Fruit fly (Drosophila melanogaster) whole organism, adult: ENCODE data around the gene CG42269.

Experiments used
- CG11617 ChIP-seq: fragments of 200-800 bp; sonication (Bioruptor generic); optimal IDR thresholded peaks from 2 replicates; lab custom pipeline; 2017; ENCODE audit warnings: mild to moderate bottlenecking, missing biosample characterization, missing genetic modification reagents, missing genetic modification characterization
- CG12768 ChIP-seq: fragments of 200-800 bp; sonication (Bioruptor generic); optimal IDR thresholded peaks from 2 replicates; lab custom pipeline; 2017; ENCODE audit warnings: missing biosample characterization, missing genetic modification characterization, mild to moderate bottlenecking, moderate library complexity, missing genetic modification reagents
- CG14711 ChIP-seq: fragments of 200-800 bp; sonication (Bioruptor generic); optimal IDR thresholded peaks from 2 replicates; lab custom pipeline; 2018; ENCODE audit warnings: missing biosample characterization, mild to moderate bottlenecking, missing genetic modification characterization, moderate library complexity
- CG1620 ChIP-seq: fragments of 200-800 bp; sonication (Bioruptor generic); optimal IDR thresholded peaks from 2 replicates; lab custom pipeline; 2016; ENCODE audit warnings: missing biosample characterization, missing genetic modification characterization
- CG33017 ChIP-seq: fragments of 200-800 bp; sonication (Bioruptor generic); optimal IDR thresholded peaks from 2 replicates; lab custom pipeline; 2018; ENCODE audit warnings: missing biosample characterization, mild to moderate bottlenecking, missing genetic modification characterization, moderate library complexity
- CG5204 ChIP-seq: fragments of 200-800 bp; sonication (Bioruptor generic); optimal IDR thresholded peaks from 2 replicates; lab custom pipeline; 2016; ENCODE audit warnings: missing biosample characterization, missing genetic modification characterization
- CG7045 ChIP-seq: fragments of 200-800 bp; sonication (Bioruptor generic); optimal IDR thresholded peaks from 2 replicates; lab custom pipeline; 2017; ENCODE audit warnings: missing biosample characterization, mild to moderate bottlenecking, missing genetic modification characterization
- CG7101 ChIP-seq: fragments of 200-800 bp; sonication (Bioruptor generic); optimal IDR thresholded peaks from 2 replicates; lab custom pipeline; 2018; ENCODE audit warnings: missing biosample characterization, mild to moderate bottlenecking, missing genetic modification characterization, moderate library complexity
- Clk ChIP-seq: fragments of 200-800 bp; sonication (Bioruptor generic); optimal IDR thresholded peaks from 2 replicates; lab custom pipeline; 2017; ENCODE audit warnings: missing biosample characterization, missing genetic modification characterization
- Crg-1 ChIP-seq: fragments of 200-800 bp; sonication (Bioruptor generic); optimal IDR thresholded peaks from 2 replicates; lab custom pipeline; 2016; ENCODE audit warnings: missing biosample characterization, missing genetic modification characterization
- Hr96 ChIP-seq: fragments of 200-800 bp; sonication (Bioruptor generic); optimal IDR thresholded peaks from 2 replicates; lab custom pipeline; 2016; ENCODE audit warnings: missing biosample characterization, missing genetic modification characterization
- Mnt ChIP-seq: fragments of 200-800 bp; sonication (Bioruptor generic); optimal IDR thresholded peaks from 2 replicates; lab custom pipeline; 2016; ENCODE audit warnings: missing biosample characterization, mild to moderate bottlenecking, missing genetic modification characterization
- bab1 ChIP-seq: fragments of 200-800 bp; sonication (Bioruptor generic); optimal IDR thresholded peaks from 3 replicates; lab custom pipeline; 2019; ENCODE audit warnings: missing biosample characterization, mild to moderate bottlenecking, missing genetic modification characterization, moderate library complexity
- cic ChIP-seq: fragments of 200-800 bp; sonication (Bioruptor generic); optimal IDR thresholded peaks from 2 replicates; lab custom pipeline; 2017; ENCODE audit warnings: missing biosample characterization, mild to moderate bottlenecking, missing genetic modification characterization, moderate library complexity
- cnc ChIP-seq, 2 experiments: fragments of >200 bp; optimal IDR thresholded peaks; 2 replicates each; lab custom pipeline; 2017
- kay ChIP-seq: fragments of 200-800 bp; sonication (Bioruptor generic); peaks from one replicate; lab custom pipeline; 2016; ENCODE audit warnings: missing biosample characterization, missing genetic modification characterization, borderline replicate concordance
- ovo ChIP-seq: fragments of 200-800 bp; sonication (Bioruptor generic); optimal IDR thresholded peaks from 2 replicates; lab custom pipeline; 2016; ENCODE audit warnings: missing biosample characterization, missing genetic modification characterization
- pad ChIP-seq: fragments of 200-800 bp; sonication (Bioruptor generic); optimal IDR thresholded peaks from 3 replicates; lab custom pipeline; 2017; ENCODE audit warnings: missing biosample characterization, missing genetic modification characterization, mild to moderate bottlenecking, moderate library complexity, missing genetic modification reagents
- tj ChIP-seq: fragments of 200-800 bp; sonication (Bioruptor generic); optimal IDR thresholded peaks from 3 replicates; lab custom pipeline; 2017; ENCODE audit warnings: missing biosample characterization, mild to moderate bottlenecking, missing genetic modification characterization, moderate library complexity
- toe ChIP-seq: fragments of 200-800 bp; sonication (Bioruptor generic); optimal IDR thresholded peaks from 2 replicates; lab custom pipeline; 2016; ENCODE audit warnings: missing biosample characterization, missing genetic modification characterization

Gene CG42269

dm6 chr3L:6065881-6066389, at the start of gene CG42269:
TSS of gene CG42269 (plus strand) at chr3L:6066296.
- TF ChIP-seq tj (GFP tag; lab: Kevin White, UChicago) (no peak), Clk (GFP tag; lab: Kevin White, UChicago) (no peak), CG14711 (tag; lab: Kevin White, UChicago) (no peak), toe (GFP tag; lab: Kevin White, UChicago) (no peak)

dm6 chr3L:6022142-6022541, 44.0 kb upstream of the CG42269 start:
- no peak for TF ChIP-seq cnc (optimal IDR thresholded peaks at IDR 0.05; lab: Kevin White, UChicago)

- TF ChIP-seq pad (GFP tag; lab: Kevin White, UChicago) (no peak), CG33017 (tag; lab: Kevin White, UChicago) (no peak), CG5204 (GFP tag; lab: Kevin White, UChicago) (no peak), Mnt (GFP tag; lab: Kevin White, UChicago) (no peak), kay (peak; percentile 25), CG1620 (GFP tag; lab: Kevin White, UChicago) (no peak), toe (GFP tag; lab: Kevin White, UChicago) (no peak)
Observed at dm6 chr3L:6033008-6033407, 33.1 kb upstream of the CG42269 start.

- no peak for TF ChIP-seq CG11617 (GFP tag; lab: Kevin White, UChicago)
- no peak for TF ChIP-seq CG12768 (GFP tag; lab: Kevin White, UChicago)
- TF ChIP-seq Mnt (GFP tag; lab: Kevin White, UChicago), result no peak
- no peak for TF ChIP-seq cic (GFP tag; lab: Kevin White, UChicago)
- no peak for TF ChIP-seq bab1 (GFP tag; lab: Kevin White, UChicago)
- TF ChIP-seq CG33017 (tag; lab: Kevin White, UChicago), result no peak
- TF ChIP-seq pad (GFP tag; lab: Kevin White, UChicago), result no peak
- no peak for TF ChIP-seq kay
- TF ChIP-seq ovo (GFP tag; lab: Kevin White, UChicago), result no peak
- TF ChIP-seq Crg-1 (GFP tag; lab: Kevin White, UChicago), result no peak
- no peak for TF ChIP-seq CG7101
- TF ChIP-seq Hr96 (GFP tag; lab: Kevin White, UChicago), result no peak
- TF ChIP-seq toe (GFP tag; lab: Kevin White, UChicago), result no peak
Observed at dm6 chr3L:6034511-6034910, 31.6 kb upstream of the CG42269 start, which contains the start of gene CG10477. TSS of gene CG10477 (minus strand) at chr3L:6034611.

dm6 chr3L:6034916-6035315, 31.2 kb upstream of the CG42269 start, which contains the start of gene yip7:
TSS of gene yip7 (plus strand) at chr3L:6035216.
- TF ChIP-seq bab1 (GFP tag; lab: Kevin White, UChicago), result no peak
- no peak for TF ChIP-seq CG7101
- TF ChIP-seq Hr96 (GFP tag; lab: Kevin White, UChicago), result no peak
- no peak for TF ChIP-seq CG12768 (GFP tag; lab: Kevin White, UChicago)
- no peak for TF ChIP-seq Mnt (GFP tag; lab: Kevin White, UChicago)
- no peak for TF ChIP-seq kay
- TF ChIP-seq CG14711 (tag; lab: Kevin White, UChicago), result no peak
- no peak for TF ChIP-seq CG33017 (tag; lab: Kevin White, UChicago)
- TF ChIP-seq pad (GFP tag; lab: Kevin White, UChicago), result no peak
- no peak for TF ChIP-seq Clk (GFP tag; lab: Kevin White, UChicago)
- no peak for TF ChIP-seq CG11617 (GFP tag; lab: Kevin White, UChicago)
- TF ChIP-seq Crg-1 (GFP tag; lab: Kevin White, UChicago), result no peak
- no peak for TF ChIP-seq CG1620 (GFP tag; lab: Kevin White, UChicago)
- no peak for TF ChIP-seq cic (GFP tag; lab: Kevin White, UChicago)

- TF ChIP-seq CG11617 (GFP tag; lab: Kevin White, UChicago), result no peak
- TF ChIP-seq CG14711 (tag; lab: Kevin White, UChicago), result no peak
- peak; percentile 75 for TF ChIP-seq kay
- TF ChIP-seq CG12768 (GFP tag; lab: Kevin White, UChicago), result no peak
- TF ChIP-seq Clk (GFP tag; lab: Kevin White, UChicago), result no peak
- no peak for TF ChIP-seq bab1 (GFP tag; lab: Kevin White, UChicago)
- TF ChIP-seq CG33017 (tag; lab: Kevin White, UChicago), result no peak
- TF ChIP-seq CG5204 (GFP tag; lab: Kevin White, UChicago), result no peak
- TF ChIP-seq CG1620 (GFP tag; lab: Kevin White, UChicago), result no peak
- no peak for TF ChIP-seq Mnt (GFP tag; lab: Kevin White, UChicago)
- TF ChIP-seq cic (GFP tag; lab: Kevin White, UChicago), result peak; percentile 26
- TF ChIP-seq Crg-1 (GFP tag; lab: Kevin White, UChicago), result no peak
- TF ChIP-seq Hr96 (GFP tag; lab: Kevin White, UChicago), result peak; percentile 21
- no peak for TF ChIP-seq ovo (GFP tag; lab: Kevin White, UChicago)
- TF ChIP-seq CG7101, result no peak
Observed at dm6 chr3L:6036141-6036540, 30.0 kb upstream of the CG42269 start.

- TF ChIP-seq Clk (GFP tag; lab: Kevin White, UChicago) (no peak), CG5204 (GFP tag; lab: Kevin White, UChicago) (no peak), CG7101 (no peak), bab1 (GFP tag; lab: Kevin White, UChicago) (no peak), cnc (optimal IDR thresholded peaks at IDR 0.05; lab: Kevin White, UChicago) (no peak), CG11617 (GFP tag; lab: Kevin White, UChicago) (no peak), Mnt (GFP tag; lab: Kevin White, UChicago) (no peak), Crg-1 (GFP tag; lab: Kevin White, UChicago) (no peak), pad (GFP tag; lab: Kevin White, UChicago) (no peak), CG7045 (GFP tag; lab: Kevin White, UChicago) (no peak), cic (GFP tag; lab: Kevin White, UChicago) (no peak), CG12768 (GFP tag; lab: Kevin White, UChicago) (no peak), tj (GFP tag; lab: Kevin White, UChicago) (no peak), CG14711 (tag; lab: Kevin White, UChicago) (no peak), kay (no peak), ovo (GFP tag; lab: Kevin White, UChicago) (no peak)
Observed at dm6 chr3L:6036811-6037210, 29.3 kb upstream of the CG42269 start, which contains the start of gene CG6462. TSS of gene CG6462 (plus strand) at chr3L:6037111.
